Fruit fly (Drosophila melanogaster) whole organism, embryonic: ENCODE measurements around the gene CG14104.

ENCODE experiments used
- Asciz ChIP-seq: fragments of 200-800 bp; sonication (Bioruptor generic); optimal IDR thresholded peaks from 2 replicates; lab custom pipeline; 2017; ENCODE audit warnings: missing biosample characterization, mild to moderate bottlenecking, missing genetic modification characterization, missing genetic modification reagents
- CG1024 ChIP-seq: fragments of 200-800 bp; sonication (Bioruptor generic); IDR thresholded peaks from 2 replicates; pipeline ENCODE4 v1.3.6; 2022; ENCODE audit warnings: missing biosample characterization, missing genetic modification characterization
- CG10274 ChIP-seq: fragments of 200-800 bp; sonication (Bioruptor generic); optimal IDR thresholded peaks from 3 replicates; lab custom pipeline; 2017; ENCODE audit warnings: missing biosample characterization, mild to moderate bottlenecking, missing genetic modification characterization
- CG10979 ChIP-seq: fragments of 200-800 bp; sonication (Bioruptor generic); optimal IDR thresholded peaks from 2 replicates; lab custom pipeline; 2018; ENCODE audit warnings: missing biosample characterization, mild to moderate bottlenecking, missing genetic modification characterization, moderate library complexity
- CG11085 ChIP-seq: fragments of 200-800 bp; sonication (Bioruptor generic); IDR thresholded peaks from 2 replicates; pipeline ENCODE4 v1.3.6; 2022; ENCODE audit warnings: missing biosample characterization, missing genetic modification characterization
- CG12155 ChIP-seq: fragments of 200-800 bp; sonication (Bioruptor generic); optimal IDR thresholded peaks from 3 replicates; lab custom pipeline; 2016; ENCODE audit warnings: missing biosample characterization, missing genetic modification characterization
- CG12219 ChIP-seq: fragments of 200-800 bp; sonication (Bioruptor generic); optimal IDR thresholded peaks from 3 replicates; lab custom pipeline; 2018; ENCODE audit warnings: missing biosample characterization, mild to moderate bottlenecking, missing genetic modification characterization
- CG12744 ChIP-seq: fragments of 200-800 bp; sonication (Bioruptor generic); optimal IDR thresholded peaks from 2 replicates; lab custom pipeline; 2016; ENCODE audit warnings: missing biosample characterization, missing genetic modification characterization
- CG13424 ChIP-seq: fragments of 200-800 bp; sonication (Bioruptor generic); optimal IDR thresholded peaks from 2 replicates; lab custom pipeline; 2019; ENCODE audit warnings: missing biosample characterization, mild to moderate bottlenecking, missing genetic modification characterization, moderate library complexity
- CG13894 ChIP-seq: fragments of 200-800 bp; sonication (Bioruptor generic); optimal IDR thresholded peaks from 3 replicates; lab custom pipeline; 2018; ENCODE audit warnings: missing biosample characterization, mild to moderate bottlenecking, missing genetic modification characterization, moderate library complexity
- CG1529 ChIP-seq: fragments of 200-800 bp; sonication (Bioruptor generic); optimal IDR thresholded peaks from 3 replicates; lab custom pipeline; 2018; ENCODE audit warnings: missing biosample characterization, missing genetic modification characterization
- CG16815 ChIP-seq: fragments of 200-800 bp; sonication (Bioruptor generic); optimal IDR thresholded peaks from 3 replicates; lab custom pipeline; 2017; ENCODE audit warnings: missing biosample characterization, mild to moderate bottlenecking, missing genetic modification characterization
- CG2120 ChIP-seq: fragments of 200-800 bp; sonication (Bioruptor generic); optimal IDR thresholded peaks from 3 replicates; lab custom pipeline; 2016; ENCODE audit warnings: missing biosample characterization, missing genetic modification characterization
- CG32532 ChIP-seq: fragments of 200-800 bp; sonication (Bioruptor generic); IDR thresholded peaks from 2 replicates; pipeline ENCODE4 v1.3.6; 2022; ENCODE audit warnings: missing biosample characterization, missing genetic modification characterization
- CG3407 ChIP-seq: fragments of 200-800 bp; sonication (Bioruptor generic); optimal IDR thresholded peaks from 2 replicates; lab custom pipeline; 2018; ENCODE audit warnings: missing biosample characterization, mild to moderate bottlenecking, missing genetic modification characterization
- CG4424 ChIP-seq: fragments of 200-800 bp; sonication (Bioruptor generic); optimal IDR thresholded peaks from 3 replicates; lab custom pipeline; 2016; ENCODE audit warnings: missing biosample characterization, missing genetic modification characterization
- CG4730 ChIP-seq: fragments of 200-800 bp; sonication (Bioruptor generic); IDR thresholded peaks from 2 replicates; pipeline ENCODE4 v1.3.6; 2022; ENCODE audit warnings: missing biosample characterization, missing genetic modification characterization
- CG4820 ChIP-seq: fragments of 200-800 bp; sonication (Bioruptor generic); optimal IDR thresholded peaks from 3 replicates; lab custom pipeline; 2016; ENCODE audit warnings: missing biosample characterization, missing genetic modification characterization
- CG6813 ChIP-seq: fragments of 200-800 bp; sonication (Bioruptor generic); optimal IDR thresholded peaks from 2 replicates; lab custom pipeline; 2017; ENCODE audit warnings: missing biosample characterization, missing genetic modification characterization, mild to moderate bottlenecking, moderate library complexity, missing genetic modification reagents
- CG8359 ChIP-seq: fragments of 200-800 bp; sonication (Bioruptor generic); optimal IDR thresholded peaks from 2 replicates; lab custom pipeline; 2017; ENCODE audit warnings: missing biosample characterization, mild to moderate bottlenecking, missing genetic modification characterization, borderline replicate concordance
- CG8944 ChIP-seq: fragments of 200-800 bp; sonication (Bioruptor generic); optimal IDR thresholded peaks from 3 replicates; lab custom pipeline; 2016; ENCODE audit warnings: missing biosample characterization, missing genetic modification characterization
- Elba2 ChIP-seq: fragments of 200-800 bp; sonication (Bioruptor generic); optimal IDR thresholded peaks from 3 replicates; lab custom pipeline; 2016; ENCODE audit warnings: missing biosample characterization, missing genetic modification characterization
- Jarid2 ChIP-seq: fragments of 200-800 bp; sonication (Bioruptor generic); optimal IDR thresholded peaks from 3 replicates; lab custom pipeline; 2017; ENCODE audit warnings: mild to moderate bottlenecking, missing biosample characterization, missing genetic modification reagents, missing genetic modification characterization
- Lim3 ChIP-seq: fragments of 200-800 bp; sonication (Bioruptor generic); IDR thresholded peaks from 2 replicates; pipeline ENCODE4 v1.3.6; 2022; ENCODE audit warnings: missing biosample characterization, missing genetic modification characterization
- MTF-1 ChIP-seq: fragments of 200-800 bp; sonication (Bioruptor generic); optimal IDR thresholded peaks from 2 replicates; lab custom pipeline; 2018; ENCODE audit warnings: missing biosample characterization, mild to moderate bottlenecking, missing genetic modification characterization, borderline replicate concordance
- Meics ChIP-seq: fragments of 200-800 bp; sonication (Bioruptor generic); optimal IDR thresholded peaks from 2 replicates; lab custom pipeline; 2017; ENCODE audit warnings: missing biosample characterization, mild to moderate bottlenecking, missing genetic modification characterization
- Mes4 ChIP-seq: fragments of 200-800 bp; sonication (Bioruptor generic); optimal IDR thresholded peaks from 2 replicates; lab custom pipeline; 2016; ENCODE audit warnings: missing biosample characterization, missing genetic modification characterization
- Nf-YB ChIP-seq: fragments of 200-800 bp; sonication (Bioruptor generic); optimal IDR thresholded peaks from 3 replicates; lab custom pipeline; 2019; ENCODE audit warnings: missing biosample characterization, mild to moderate bottlenecking, missing genetic modification characterization, moderate library complexity
- Oaz ChIP-seq: fragments of 200-800 bp; sonication (Bioruptor generic); IDR thresholded peaks from 2 replicates; pipeline ENCODE4 v1.3.6; 2022; ENCODE audit warnings: missing biosample characterization, missing genetic modification characterization
- Optix ChIP-seq: fragments of 200-800 bp; sonication (Bioruptor generic); IDR thresholded peaks from 3 replicates; pipeline ENCODE4 v1.3.6; 2022; ENCODE audit warnings: missing biosample characterization, missing genetic modification characterization
- Pdp1 ChIP-seq, 2 experiments: fragments of 200-800 bp; sonication (Bioruptor generic); optimal IDR thresholded peaks; 3 replicates each; lab custom pipeline; 2016; ENCODE audit warnings: missing biosample characterization in 2 of 2, missing genetic modification characterization in 2 of 2, mild to moderate bottlenecking in 1 of 2, moderate library complexity in 1 of 2
- Six4 ChIP-seq: fragments of 200-800 bp; sonication (Bioruptor generic); optimal IDR thresholded peaks from 2 replicates; lab custom pipeline; 2016; ENCODE audit warnings: missing biosample characterization, missing genetic modification characterization
- Sox100B ChIP-seq: fragments of 200-800 bp; sonication (Bioruptor generic); optimal IDR thresholded peaks from 3 replicates; lab custom pipeline; 2018; ENCODE audit warnings: missing biosample characterization, mild to moderate bottlenecking, missing genetic modification characterization
- Taf1 ChIP-seq: fragments of 200-800 bp; sonication (Bioruptor generic); IDR thresholded peaks from 2 replicates; pipeline ENCODE4 v1.3.6; 2022; ENCODE audit warnings: missing biosample characterization, missing genetic modification characterization
- Vsx1 ChIP-seq: fragments of 200-800 bp; sonication (Bioruptor generic); optimal IDR thresholded peaks from 2 replicates; lab custom pipeline; 2017; ENCODE audit warnings: missing biosample characterization, mild to moderate bottlenecking, missing genetic modification characterization, missing genetic modification reagents
- YL-1 ChIP-seq: fragments of 200-800 bp; sonication (Bioruptor generic); optimal IDR thresholded peaks from 3 replicates; lab custom pipeline; 2017; ENCODE audit warnings: missing biosample characterization, mild to moderate bottlenecking, missing genetic modification characterization
- bowl ChIP-seq: fragments of 200-800 bp; sonication (Bioruptor generic); IDR thresholded peaks from 2 replicates; pipeline ENCODE4 v1.3.6; 2022; ENCODE audit warnings: missing biosample characterization, missing genetic modification characterization
- br ChIP-seq: fragments of >200 bp; optimal IDR thresholded peaks from 2 replicates; lab custom pipeline; 2017
- cwo ChIP-seq: fragments of 200-800 bp; sonication (Bioruptor generic); optimal IDR thresholded peaks from 3 replicates; lab custom pipeline; 2017; ENCODE audit warnings: missing biosample characterization, missing genetic modification characterization, mild to moderate bottlenecking, moderate library complexity, missing genetic modification reagents
- grn ChIP-seq: fragments of 200-800 bp; sonication (Bioruptor generic); optimal IDR thresholded peaks from 3 replicates; lab custom pipeline; 2017; ENCODE audit warnings: missing biosample characterization, missing genetic modification characterization
- gro ChIP-seq: fragments of 200-800 bp; sonication (Bioruptor generic); optimal IDR thresholded peaks from 2 replicates; lab custom pipeline; 2016; ENCODE audit warnings: missing biosample characterization, missing genetic modification characterization
- pan ChIP-seq, 4 experiments: fragments of >200 bp in 3 of 4; fragments of 200-800 bp in 1 of 4; sonication (Bioruptor generic) in 1 of 4; optimal IDR thresholded peaks in 3 of 4; IDR thresholded peaks in 1 of 4; 2 replicates each; pipeline versions ENCODE4 v1.3.6 to Lab custom; 2017 to 2022; ENCODE audit warnings: missing biosample characterization in 2 of 4, missing genetic modification characterization in 2 of 4, mixed read lengths in 1 of 4
- pb ChIP-seq: fragments of 200-800 bp; sonication (Bioruptor generic); optimal IDR thresholded peaks from 3 replicates; lab custom pipeline; 2016; ENCODE audit warnings: missing biosample characterization, missing genetic modification characterization
- pfk ChIP-seq: fragments of 200-800 bp; sonication (Bioruptor generic); optimal IDR thresholded peaks from 2 replicates; lab custom pipeline; 2018; ENCODE audit warnings: missing biosample characterization, mild to moderate bottlenecking, missing genetic modification characterization, moderate library complexity
- pho ChIP-seq: fragments of 200-800 bp; sonication (Bioruptor generic); optimal IDR thresholded peaks from 2 replicates; lab custom pipeline; 2016; ENCODE audit warnings: missing biosample characterization, missing genetic modification characterization
- prd ChIP-seq, 3 experiments: fragments of >200 bp in 2 of 3; fragments of 200-800 bp in 1 of 3; sonication (Bioruptor generic) in 1 of 3; optimal IDR thresholded peaks in 2 of 3; IDR thresholded peaks in 1 of 3; 2 replicates in 2 of 3; 3 replicates in 1 of 3; pipeline versions ENCODE4 v1.3.6 to Lab custom; 2017 to 2022; ENCODE audit warnings: missing biosample characterization in 1 of 3, missing genetic modification characterization in 1 of 3
- wor ChIP-seq: fragments of 200-800 bp; sonication (Bioruptor generic); IDR thresholded peaks from 2 replicates; pipeline ENCODE4 v1.3.6; 2022; ENCODE audit warnings: missing biosample characterization, missing genetic modification characterization
- zen ChIP-seq: fragments of 200-800 bp; sonication (Bioruptor generic); optimal IDR thresholded peaks from 3 replicates; lab custom pipeline; 2018; ENCODE audit warnings: missing biosample characterization, mild to moderate bottlenecking, missing genetic modification characterization, moderate library complexity

The CG14104 gene

DNA sequence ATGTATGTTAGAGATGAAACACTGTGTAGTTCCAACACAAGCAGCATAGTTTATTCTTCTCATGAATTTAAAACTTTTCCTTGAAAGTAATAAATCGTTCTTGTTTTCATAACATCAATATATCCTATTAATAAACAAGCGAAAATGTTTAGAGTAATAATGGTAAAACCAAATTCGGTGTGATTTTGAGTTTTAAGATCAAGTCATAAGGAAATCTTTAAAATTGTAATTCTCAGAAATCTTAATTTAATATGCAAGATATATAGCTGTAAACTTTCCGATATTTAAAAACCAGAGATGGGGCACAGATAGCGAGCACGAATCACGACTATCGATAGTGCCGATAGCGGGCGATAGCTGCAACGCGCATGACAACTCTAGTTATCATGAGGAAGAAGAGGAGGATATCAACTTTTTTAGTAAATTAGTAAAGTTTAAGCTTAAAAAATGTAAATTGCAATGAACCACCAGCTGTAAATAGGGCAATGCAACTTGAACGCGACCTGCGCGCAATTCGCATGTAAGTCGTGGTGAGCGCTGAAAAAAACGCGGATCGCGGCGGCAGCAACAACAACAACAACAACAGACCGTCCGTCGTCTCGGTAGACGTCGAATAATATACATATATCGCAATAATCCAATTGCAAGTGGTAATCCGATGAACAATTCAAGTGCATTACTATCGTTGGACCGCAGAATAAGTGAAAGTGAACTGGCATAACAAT lies 11.0 kb upstream of the CG14104 start, which contains the start of the genes Fibp and Deaf1 (continued):
- TF ChIP-seq Taf1 (GFP tag; lab: Robert Waterston, UW) (0 out of 2 replicates have a peak, but pooled peaks have one; percentile 12), YL-1 (GFP tag; lab: Kevin White, UChicago) (peak; percentile 53), bowl (GFP tag; lab: Robert Waterston, UW) (no peak), wor (GFP tag; lab: Robert Waterston, UW) (no peak), Sox100B (GFP tag; lab: Kevin White, UChicago) (peak; percentile 67), pfk (no peak), MTF-1 (GFP tag; lab: Kevin White, UChicago) (no peak), CG13894 (peak; percentile 58), zen (tag; lab: Kevin White, UChicago) (peak; percentile 75), CG8359 (GFP tag; lab: Kevin White, UChicago) (peak; percentile 5), CG8944 (GFP tag; lab: Kevin White, UChicago) (peak; percentile 78), CG10979 (peak; percentile 54), Meics (peak; percentile 66), pb (GFP tag; lab: Kevin White, UChicago) (peak; percentile 50), Pdp1 (GFP tag; optimal IDR thresholded peaks at IDR 0.05; lab: Kevin White, UChicago) (peak; percentile 76 to 85), Six4 (peak; percentile 60), CG11085 (GFP tag; lab: Robert Waterston, UW) (peak; percentile 62), CG32532 (GFP tag; lab: Robert Waterston, UW) (peak; percentile 82), Asciz (GFP tag; lab: Kevin White, UChicago) (no peak), CG4820 (peak; percentile 71), Oaz (GFP tag; lab: Robert Waterston, UW) (peak; percentile 44; the same call in 1 of the 2 replicates), cwo (GFP tag; lab: Kevin White, UChicago) (no peak), CG3407 (GFP tag; lab: Kevin White, UChicago) (peak; percentile 44), Nf-YB (GFP tag; lab: Kevin White, UChicago) (peak; percentile 35), Optix (GFP tag; lab: Robert Waterston, UW) (no peak), grn (GFP tag; lab: Kevin White, UChicago) (peak; percentile 62), CG12155 (GFP tag; lab: Kevin White, UChicago) (peak; percentile 86), gro (peak; percentile 58), CG4424 (GFP tag; lab: Kevin White, UChicago) (peak; percentile 81), CG12219 (GFP tag; lab: Kevin White, UChicago) (no peak), prd (optimal IDR thresholded peaks at IDR 0.05; lab: Kevin White, UChicago) (no peak), prd (GFP tag; IDR thresholded peaks at IDR 0.05; lab: Robert Waterston, UW) (peak; percentile 70), CG1024 (GFP tag; lab: Robert Waterston, UW) (no peak), CG2120 (GFP tag; lab: Kevin White, UChicago) (peak; percentile 90), CG6813 (no peak), CG16815 (GFP tag; lab: Kevin White, UChicago) (peak; percentile 74), CG10274 (GFP tag; lab: Kevin White, UChicago) (no peak), Mes4 (peak; percentile 71), Lim3 (GFP tag; lab: Robert Waterston, UW) (no peak), CG4730 (GFP tag; lab: Robert Waterston, UW) (0 out of 2 replicates have a peak, but pooled peaks have one; percentile 33), pan (optimal IDR thresholded peaks at IDR 0.05; lab: Kevin White, UChicago) (no peak), pan (GFP tag; optimal IDR thresholded peaks at IDR 0.05 in 1 of 2, IDR thresholded peaks at IDR 0.05 in 1 of 2) (peak in 1 of 2 experiments; percentile 46), CG1529 (peak; percentile 29), CG12744 (peak; percentile 56), pho (GFP tag; lab: Kevin White, UChicago) (peak; percentile 89), br (lab: Kevin White, UChicago) (no peak), Vsx1 (GFP tag; lab: Kevin White, UChicago) (no peak), Jarid2 (peak; percentile 32), CG13424 (peak; percentile 83), Elba2 (peak; percentile 95)
